Worm (Caenorhabditis elegans): Measurements from ENCODE around the gene F43G6.8.
A peak's percentile ranks its signal among the peaks of the same experiment; 100 is the strongest.

F43G6.8 gene

DNA sequence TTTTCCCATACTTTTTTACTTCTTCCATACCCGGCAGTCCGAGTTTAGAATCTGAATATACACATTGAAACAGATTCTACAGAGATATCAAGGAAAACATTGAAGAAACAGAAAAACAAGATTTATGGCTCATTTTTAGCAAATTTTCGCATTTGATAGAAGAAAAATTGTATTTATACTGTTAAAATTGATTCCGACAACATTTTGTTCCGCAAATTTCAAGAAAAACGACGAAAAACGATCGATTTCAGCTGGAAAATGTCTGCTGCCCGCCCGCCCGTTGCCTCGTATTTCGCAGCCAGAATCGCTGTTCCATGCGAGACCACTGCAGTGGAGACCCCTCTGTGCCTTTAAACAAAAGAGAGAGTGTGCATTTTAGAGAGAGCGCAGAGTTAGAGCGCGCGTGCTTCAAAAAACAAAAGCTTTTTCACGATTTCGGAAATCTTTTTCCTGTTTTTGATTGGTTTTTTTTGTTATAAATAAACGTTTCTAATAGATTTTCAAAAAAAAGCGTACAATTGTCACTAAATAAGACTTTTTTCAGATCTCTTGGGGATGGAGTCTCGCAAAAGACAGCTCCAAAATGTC lies 35.9 kb downstream of the F43G6.8 start, which contains the start of the genes patr-1 and dna-2:
Gene patr-1 (minus strand): TSS at position 51 of the 588 bp plus-strand sequence.
Gene dna-2 (plus strand): TSS at position 538 of the 588 bp plus-strand sequence.
- no peak for TF ChIP-seq ceh-36 (tag; optimal IDR thresholded peaks at IDR 0.05)
- no peak for TF ChIP-seq tbx-37 (GFP tag; conservative IDR thresholded peaks at IDR 0.05)
- no peak for TF ChIP-seq tra-4 (tag; optimal IDR thresholded peaks at IDR 0.05)
- no peak for TF ChIP-seq ets-7 (tag; optimal IDR thresholded peaks at IDR 0.05)
- peak; percentile 17 for TF ChIP-seq F13C5.2 (tag; optimal IDR thresholded peaks at IDR 0.05)
- peak; percentile 20 for TF ChIP-seq hmg-4 (GFP tag; optimal IDR thresholded peaks at IDR 0.05)
- no peak for TF ChIP-seq hnd-1 (tag; optimal IDR thresholded peaks at IDR 0.05)
- TF ChIP-seq hmbx-1 (tag; optimal IDR thresholded peaks at IDR 0.05) = no peak
- TF ChIP-seq aly-1 (tag; optimal IDR thresholded peaks at IDR 0.05) = no peak

- TF ChIP-seq hmg-4 (GFP tag; optimal IDR thresholded peaks at IDR 0.05) = peak; percentile 5
- TF ChIP-seq ceh-36 (tag; optimal IDR thresholded peaks at IDR 0.05) = no peak
- TF ChIP-seq tbx-11 (GFP tag; IDR thresholded peaks at IDR 0.05) = no peak
- TF ChIP-seq ama-1 (optimal IDR thresholded peaks at IDR 0.05) = no peak
- no peak for TF ChIP-seq ceh-13 (GFP tag; optimal IDR thresholded peaks at IDR 0.05)
Measured at ce11 chrII:11774218-11774617, 39.7 kb downstream of the F43G6.8 start, which contains the start of gene F44E5.1. F44E5.1 (minus strand) TSS chrII:11774559.

ce11 chrII:11772364-11772763 lies 41.5 kb downstream of the F43G6.8 start, which contains the start of gene F44E5.15:
F44E5.15 (plus strand) TSS chrII:11772664.
- TF ChIP-seq sea-1 (GFP tag; conservative IDR thresholded peaks at IDR 0.05) (no peak), ets-7 (tag; optimal IDR thresholded peaks at IDR 0.05) (no peak), hnd-1 (tag; optimal IDR thresholded peaks at IDR 0.05) (no peak), hmg-4 (GFP tag; optimal IDR thresholded peaks at IDR 0.05) (no peak), hmbx-1 (tag; optimal IDR thresholded peaks at IDR 0.05) (no peak), tbx-11 (GFP tag; IDR thresholded peaks at IDR 0.05) (no peak)

DNA sequence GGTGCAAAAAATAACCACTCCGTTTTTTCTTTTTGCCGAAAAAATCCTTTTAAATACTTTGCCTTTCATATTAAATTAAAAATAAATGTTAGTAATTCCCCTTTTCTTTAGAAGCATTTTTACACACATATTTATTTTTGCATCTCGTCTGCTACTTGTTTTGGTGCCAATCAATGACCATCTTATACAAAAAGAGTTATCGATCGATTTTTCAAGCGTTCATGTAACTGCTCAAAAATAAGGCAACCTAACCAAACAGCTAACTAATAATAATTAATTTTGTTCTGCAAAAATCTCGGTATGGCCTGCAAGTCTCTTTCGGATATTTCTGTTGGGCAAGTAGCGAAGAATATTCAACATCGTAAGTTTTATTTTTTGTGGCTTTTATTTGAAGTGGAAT lies 47.4 kb downstream of the F43G6.8 start, which contains the start of gene F44E5.2:
Gene F44E5.2 (plus strand): TSS at position 301 of the 400 bp plus-strand sequence.
- TF ChIP-seq hnd-1 (tag; optimal IDR thresholded peaks at IDR 0.05) (no peak), ets-7 (tag; optimal IDR thresholded peaks at IDR 0.05) (no peak), sea-1 (GFP tag; conservative IDR thresholded peaks at IDR 0.05) (no peak), tbx-37 (GFP tag; conservative IDR thresholded peaks at IDR 0.05) (no peak), scrt-1 (GFP tag; IDR thresholded peaks at IDR 0.05) (no peak), B0310.2 (tag; optimal IDR thresholded peaks at IDR 0.05) (no peak), ceh-13 (GFP tag; optimal IDR thresholded peaks at IDR 0.05) (no peak), pes-1 (GFP tag; IDR thresholded peaks at IDR 0.05) (no peak), ama-1 (optimal IDR thresholded peaks at IDR 0.05) (no peak), flt-1 (GFP tag; IDR thresholded peaks at IDR 0.05) (no peak), hmbx-1 (tag; optimal IDR thresholded peaks at IDR 0.05) (no peak), tra-4 (tag; optimal IDR thresholded peaks at IDR 0.05) (no peak), aly-1 (tag; optimal IDR thresholded peaks at IDR 0.05) (no peak), hmg-4 (GFP tag; optimal IDR thresholded peaks at IDR 0.05) (no peak), F13C5.2 (tag; optimal IDR thresholded peaks at IDR 0.05) (no peak), tbx-11 (GFP tag; IDR thresholded peaks at IDR 0.05) (no peak), ceh-36 (tag; optimal IDR thresholded peaks at IDR 0.05) (no peak)

DNA sequence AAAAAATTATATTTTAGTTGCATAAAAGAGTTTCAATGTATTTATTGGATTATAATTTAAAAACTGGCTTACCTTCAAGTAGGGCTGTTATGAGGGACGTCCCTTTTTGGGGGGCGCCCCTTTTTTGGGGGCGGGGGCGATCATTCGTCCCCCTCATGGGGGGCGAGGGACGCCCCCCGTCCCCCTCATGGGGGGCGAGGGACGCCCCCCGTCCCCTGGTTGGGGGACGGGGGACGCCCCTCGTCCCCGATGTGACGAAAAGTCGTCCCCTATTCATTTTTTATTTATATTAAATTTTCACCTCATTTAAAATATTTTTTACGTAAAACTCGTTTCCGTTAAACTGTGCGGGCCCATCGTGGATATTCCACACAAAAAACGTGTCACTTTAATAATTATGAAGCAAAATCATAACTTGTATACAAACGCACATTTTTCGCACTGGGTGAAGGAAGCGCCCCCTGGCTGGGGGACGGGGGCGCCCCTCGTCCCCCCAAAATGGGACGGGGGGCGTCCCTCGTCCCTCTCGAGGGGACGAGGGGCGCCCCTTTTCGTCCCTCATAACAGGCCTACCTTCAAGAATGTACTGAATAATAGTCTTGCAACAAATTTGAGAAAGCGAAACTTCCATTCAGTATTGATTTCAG lies 48.3 kb downstream of the F43G6.8 start:
- TF ChIP-seq tbx-37 (GFP tag; conservative IDR thresholded peaks at IDR 0.05) = no peak
- TF ChIP-seq flt-1 (GFP tag; IDR thresholded peaks at IDR 0.05) = no peak
- TF ChIP-seq aly-1 (tag; optimal IDR thresholded peaks at IDR 0.05) = no peak
- no peak for TF ChIP-seq B0310.2 (tag; optimal IDR thresholded peaks at IDR 0.05)
- TF ChIP-seq F13C5.2 (tag; optimal IDR thresholded peaks at IDR 0.05) = no peak
- TF ChIP-seq ceh-36 (tag; optimal IDR thresholded peaks at IDR 0.05) = no peak
- TF ChIP-seq hnd-1 (tag; optimal IDR thresholded peaks at IDR 0.05) = no peak
- TF ChIP-seq tbx-11 (GFP tag; IDR thresholded peaks at IDR 0.05) = no peak

Measured in whole organism, early embryonic.